Worm (Caenorhabditis elegans) whole organism, young adult: ENCODE measurements around the gene lido-16.

Experiments used
- F49E8.2 ChIP-seq: sonication (generic microtip); optimal IDR thresholded peaks from 3 replicates; lab custom pipeline; 2017; ENCODE audit warnings: missing genetic modification characterization, mild to moderate bottlenecking, missing compliant biosample characterization, antibody characterized with exemption, moderate library complexity; ENCODE audit not compliant: insufficient read depth
- T07F8.4 ChIP-seq: sonication (generic microtip); optimal IDR thresholded peaks from 2 replicates; lab custom pipeline; 2016; ENCODE audit warnings: mild to moderate bottlenecking, missing genetic modification characterization, moderate library complexity, missing compliant biosample characterization
- chd-7 ChIP-seq: sonication (generic microtip); optimal IDR thresholded peaks from 2 replicates; lab custom pipeline; 2016; ENCODE audit warnings: mild to moderate bottlenecking, missing genetic modification characterization, moderate library complexity, missing compliant biosample characterization
- egl-18 ChIP-seq: fragments of 200-800 bp; sonication (Bioruptor generic); IDR thresholded peaks from 2 replicates; pipeline ENCODE4 v1.3.6; 2022; ENCODE audit warnings: missing genetic modification reagents, missing genetic modification characterization, missing compliant biosample characterization
- egl-44 ChIP-seq: fragments of 200-800 bp; sonication (Bioruptor generic); IDR thresholded peaks from 2 replicates; pipeline ENCODE4 v1.3.6; 2022; ENCODE audit warnings: missing genetic modification reagents, missing genetic modification characterization, missing compliant biosample characterization
- ekl-4 ChIP-seq: fragments of 200-800 bp; sonication (Bioruptor generic); IDR thresholded peaks from 2 replicates; pipeline ENCODE4 v1.3.6; 2022; ENCODE audit warnings: missing genetic modification reagents, missing genetic modification characterization, missing compliant biosample characterization
- hsf-1 ChIP-seq: fragments of 200-800 bp; sonication (Bioruptor generic); IDR thresholded peaks from 2 replicates; pipeline ENCODE4 v1.3.6; 2022; ENCODE audit warnings: missing genetic modification reagents, missing genetic modification characterization, missing compliant biosample characterization
- lsy-27 ChIP-seq: sonication (generic microtip); optimal IDR thresholded peaks from 2 replicates; lab custom pipeline; 2017; ENCODE audit warnings: missing genetic modification characterization, mild to moderate bottlenecking, missing compliant biosample characterization, antibody characterized with exemption, missing genotype, borderline replicate concordance; ENCODE audit not compliant: insufficient read depth
- mes-4 ChIP-seq: sonication (generic microtip); optimal IDR thresholded peaks from 2 replicates; lab custom pipeline; 2016; ENCODE audit warnings: missing genotype, missing genetic modification characterization, missing compliant biosample characterization
- snpc-4 ChIP-seq, 5 experiments: fragments of 150-350 bp in 1 of 5; sonication (generic microtip) in 4 of 5; optimal IDR thresholded peaks; 2 replicates each; lab custom pipeline; 2014 to 2018; ENCODE audit warnings: missing genetic modification characterization in 5 of 5, missing biosample characterization in 3 of 5, antibody characterized with exemption in 2 of 5, mild to moderate bottlenecking in 2 of 5, missing compliant biosample characterization in 2 of 5, missing genotype in 2 of 5, moderate library complexity in 2 of 5, missing genetic modification reagents in 1 of 5
- somi-1 ChIP-seq: fragments of 200-800 bp; sonication (Bioruptor generic); optimal IDR thresholded peaks from 2 replicates; lab custom pipeline; 2018; ENCODE audit warnings: mild to moderate bottlenecking, missing genetic modification characterization, missing compliant biosample characterization
- unc-130 ChIP-seq: sonication (generic microtip); optimal IDR thresholded peaks from 2 replicates; lab custom pipeline; 2016; ENCODE audit warnings: missing genetic modification reagents, missing genetic modification characterization, missing compliant biosample characterization

ce11 chrII:6519703-6520102 lies 34.9 kb upstream of the lido-16 start:
- TF ChIP-seq egl-18 = no peak
- TF ChIP-seq lsy-27 (tag; lab: Kevin White, UChicago) = no peak
- TF ChIP-seq snpc-4 (GFP tag; optimal IDR thresholded peaks at IDR 0.05; lab: Kevin White, UChicago) = no peak
- TF ChIP-seq snpc-4 (tag; optimal IDR thresholded peaks at IDR 0.05; lab: Kevin White, UChicago) = no peak
- no peak for TF ChIP-seq T07F8.4 (tag; lab: Kevin White, UChicago)
- TF ChIP-seq unc-130 (GFP tag; lab: Kevin White, UChicago) = peak; percentile 77
- TF ChIP-seq hsf-1 (GFP tag; lab: Robert Waterston, UW) = no peak
- no peak for TF ChIP-seq chd-7 (tag; lab: Kevin White, UChicago)
- peak; percentile 18 for TF ChIP-seq F49E8.2 (tag; lab: Kevin White, UChicago)
- TF ChIP-seq mes-4 (tag; lab: Kevin White, UChicago) = no peak
- no peak for TF ChIP-seq somi-1 (GFP tag; lab: Kevin White, UChicago)
- TF ChIP-seq egl-44 (GFP tag; lab: Robert Waterston, UW) = no peak
- no peak for TF ChIP-seq ekl-4 (GFP tag; lab: Robert Waterston, UW)
